Worm (Caenorhabditis elegans) whole organism, young adult: ENCODE data around the gene Y40C5A.4.

Experiments used
- akir-1 ChIP-seq: fragments of 200-800 bp; sonication (Bioruptor generic); optimal IDR thresholded peaks from 2 replicates; lab custom pipeline; 2018; ENCODE audit warnings: mild to moderate bottlenecking, missing genetic modification characterization, moderate library complexity, missing compliant biosample characterization
- ama-1 ChIP-seq, 3 experiments: fragments of 150-350 bp in 1 of 3; sonication (generic microtip) in 2 of 3; optimal IDR thresholded peaks; 2 replicates each; lab custom pipeline; 2014 to 2018; ENCODE audit warnings: missing biosample characterization in 2 of 3, missing genetic modification characterization in 2 of 3, missing genetic modification reagents in 2 of 3
- attf-3 ChIP-seq: fragments of 200-800 bp; sonication (Bioruptor generic); conservative IDR thresholded peaks from 2 replicates; pipeline ENCODE4 v1.3.6; 2022; ENCODE audit warnings: missing genetic modification reagents, missing genetic modification characterization, missing compliant biosample characterization
- bed-1 ChIP-seq: fragments of 200-800 bp; sonication (Bioruptor generic); IDR thresholded peaks from 2 replicates; pipeline ENCODE4 v1.3.6; 2022; ENCODE audit warnings: missing genetic modification reagents, missing genetic modification characterization, missing compliant biosample characterization
- ceh-100 ChIP-seq: fragments of 200-800 bp; sonication (Bioruptor generic); IDR thresholded peaks from 2 replicates; pipeline ENCODE4 v1.3.6; 2022; ENCODE audit warnings: missing genetic modification reagents, missing genetic modification characterization, missing compliant biosample characterization
- him-1 ChIP-seq: sonication (generic microtip); optimal IDR thresholded peaks from 2 replicates; lab custom pipeline; 2016; ENCODE audit warnings: missing genotype, missing genetic modification reagents, missing genetic modification characterization, missing compliant biosample characterization
- lin-40 ChIP-seq: sonication (generic microtip); optimal IDR thresholded peaks from 2 replicates; lab custom pipeline; 2016; ENCODE audit warnings: missing genetic modification characterization, mild to moderate bottlenecking, missing compliant biosample characterization, missing genotype, missing genetic modification reagents
- madf-6 ChIP-seq: fragments of 200-800 bp; sonication (Bioruptor generic); IDR thresholded peaks from 2 replicates; pipeline ENCODE4 v1.3.6; 2022; ENCODE audit warnings: missing genetic modification reagents, missing genetic modification characterization, missing compliant biosample characterization
- madf-8 ChIP-seq: fragments of 200-800 bp; sonication (Bioruptor generic); conservative IDR thresholded peaks from 2 replicates; pipeline ENCODE4 v1.3.6; 2022; ENCODE audit warnings: missing genetic modification reagents, missing genetic modification characterization, missing compliant biosample characterization
- pha-4 ChIP-seq: fragments of 150-350 bp; sonication (generic microtip); optimal IDR thresholded peaks from 2 replicates; lab custom pipeline; 2014; ENCODE audit warnings: missing biosample characterization, missing genetic modification reagents, missing genetic modification characterization
- snpc-4 ChIP-seq, 5 experiments: fragments of 150-350 bp in 1 of 5; sonication (generic microtip) in 4 of 5; optimal IDR thresholded peaks; 2 replicates each; lab custom pipeline; 2014 to 2018; ENCODE audit warnings: missing genetic modification characterization in 5 of 5, missing biosample characterization in 3 of 5, antibody characterized with exemption in 2 of 5, mild to moderate bottlenecking in 2 of 5, missing compliant biosample characterization in 2 of 5, missing genotype in 2 of 5, moderate library complexity in 2 of 5, missing genetic modification reagents in 1 of 5

DNA sequence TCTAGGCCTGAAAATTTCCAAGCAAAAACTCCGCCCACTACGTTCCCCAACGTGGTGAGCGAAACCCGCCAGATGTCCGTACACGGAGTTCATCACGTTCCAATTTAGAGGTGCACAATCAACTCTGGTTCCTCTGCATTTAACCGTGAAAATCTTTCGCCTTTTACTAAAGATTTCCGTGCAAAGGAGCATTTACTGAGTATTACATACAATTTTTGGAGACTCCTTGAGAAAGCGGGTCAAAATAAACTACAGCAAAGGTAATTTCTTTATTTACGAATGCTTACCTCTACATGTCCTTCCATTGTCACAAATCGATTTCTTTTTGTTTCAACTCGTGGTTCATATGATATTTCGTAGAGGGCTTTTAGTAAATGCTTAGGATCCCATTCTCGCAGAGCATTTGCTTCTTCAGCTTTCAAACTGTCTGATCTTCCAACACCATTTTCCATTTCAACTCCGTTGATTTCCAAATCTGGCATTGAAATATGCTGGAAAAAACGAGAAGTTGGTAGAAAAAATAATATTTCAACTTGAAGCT, 48.2 kb downstream of the Y40C5A.4 start, which contains the start of gene F42C5.9:
- TF ChIP-seq akir-1 (GFP tag; lab: Kevin White, UChicago) (no peak), madf-6 (GFP tag; lab: Robert Waterston, UW) (peak; percentile 98), bed-1 (GFP tag; lab: Robert Waterston, UW) (no peak), pha-4 (tag; lab: Kevin White, UChicago) (no peak), ceh-100 (GFP tag; lab: Robert Waterston, UW) (no peak; the same call in 1 of the 2 replicates), ama-1 (optimal IDR thresholded peaks at IDR 0.05; lab: Kevin White, UChicago) (no peak), ama-1 (GFP tag; optimal IDR thresholded peaks at IDR 0.05; lab: Kevin White, UChicago) (no peak), him-1 (peak; percentile 57), attf-3 (GFP tag; lab: Robert Waterston, UW) (0 out of 2 replicates have a peak, but pooled peaks have one; percentile 15), snpc-4 (GFP tag; optimal IDR thresholded peaks at IDR 0.05; lab: Kevin White, UChicago) (peak; percentile 96), snpc-4 (tag; optimal IDR thresholded peaks at IDR 0.05; lab: Kevin White, UChicago) (peak; percentile 96 to 98 (median 98)), lin-40 (tag; lab: Kevin White, UChicago) (no peak), madf-8 (GFP tag; lab: Robert Waterston, UW) (peak; percentile 98)
